Worm (Caenorhabditis elegans) whole organism, L3 larva: Measurements from ENCODE around the gene str-115.

Source experiments
- mdl-1 ChIP-seq: fragments of 150-350 bp; optimal IDR thresholded peaks from 2 replicates; lab custom pipeline; 2014; ENCODE audit warnings: missing biosample characterization, missing genetic modification characterization
- nhr-67 ChIP-seq: fragments of 150-350 bp; optimal IDR thresholded peaks from 2 replicates; lab custom pipeline; 2014; ENCODE audit warnings: missing biosample characterization, missing genetic modification characterization
- pha-4 ChIP-seq: fragments of 150-350 bp; optimal IDR thresholded peaks from 2 replicates; lab custom pipeline; 2014; ENCODE audit warnings: missing biosample characterization, missing genetic modification reagents, missing genetic modification characterization
- unc-39 ChIP-seq: sonication (generic microtip); optimal IDR thresholded peaks from 4 replicates; lab custom pipeline; 2017; ENCODE audit warnings: missing biosample characterization, missing genetic modification characterization
- zag-1 ChIP-seq: fragments of 150-350 bp; optimal IDR thresholded peaks from 2 replicates; lab custom pipeline; 2014; ENCODE audit warnings: missing biosample characterization, missing genetic modification characterization

DNA sequence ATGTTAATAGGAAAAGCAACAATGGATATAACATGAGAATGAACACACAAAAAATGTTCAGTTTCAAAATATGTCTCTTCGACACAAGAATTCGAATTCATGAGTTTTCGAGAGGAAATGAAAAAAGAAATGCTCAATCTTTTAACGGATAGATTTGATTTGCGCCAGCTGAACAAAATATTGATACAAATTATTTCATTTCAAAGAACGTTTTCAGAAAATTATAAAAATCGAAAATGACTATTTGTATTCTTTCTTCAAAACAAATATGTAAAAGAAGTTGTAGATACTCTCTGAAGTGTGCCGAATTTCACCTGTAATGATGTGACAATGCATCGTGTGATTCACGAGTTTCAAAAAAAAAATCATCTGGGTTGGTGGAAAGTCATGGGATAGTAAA is 31.6 kb downstream of the str-115 start, which contains the start of gene srh-47:
- TF ChIP-seq pha-4 (tag; lab: Kevin White, UChicago): no peak
- TF ChIP-seq mdl-1 (tag; lab: Kevin White, UChicago): no peak
- no peak for TF ChIP-seq nhr-67 (tag; lab: Kevin White, UChicago)
- TF ChIP-seq zag-1 (tag; lab: Kevin White, UChicago): no peak
- no peak for TF ChIP-seq unc-39
